Fruit fly (Drosophila melanogaster): ENCODE results near the gene eys.

DNA sequence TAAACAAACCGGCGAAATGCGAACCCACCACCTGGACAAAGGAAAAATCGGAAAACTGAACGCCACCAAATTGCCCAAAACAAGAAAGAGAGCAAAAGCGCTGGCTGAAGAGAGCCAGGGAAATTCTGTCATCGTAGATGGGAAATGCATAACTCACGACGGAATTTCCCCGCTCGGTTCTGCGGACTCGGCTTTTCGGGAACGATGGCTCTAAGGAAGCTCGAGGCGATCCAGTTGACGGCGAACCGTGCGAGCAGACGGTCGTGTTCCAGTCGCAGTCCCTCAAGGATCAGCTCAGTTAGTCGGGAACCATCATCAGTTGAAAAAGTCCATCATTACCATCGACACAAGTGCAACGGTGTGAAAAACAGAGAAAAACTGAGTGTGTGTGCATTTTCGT, at the start of gene eys:
- TF ChIP-seq psq (optimal IDR thresholded peaks at IDR 0.05) (no peak), h (optimal IDR thresholded peaks at IDR 0.05) (no peak), Sin3A (optimal IDR thresholded peaks at IDR 0.05) (no peak), ttk (optimal IDR thresholded peaks at IDR 0.05) (no peak)
